Fruit fly (Drosophila melanogaster) whole organism, embryonic: ENCODE data around the gene PolD3.

Experiments used
- Abd-B ChIP-seq: fragments of 200-800 bp; sonication (Bioruptor generic); optimal IDR thresholded peaks from 2 replicates; lab custom pipeline; 2018; ENCODE audit warnings: missing biosample characterization, mild to moderate bottlenecking, missing genetic modification characterization, moderate library complexity
- Adf1 ChIP-seq: fragments of 200-800 bp; sonication (Bioruptor generic); IDR thresholded peaks from 2 replicates; pipeline ENCODE4 v1.3.6; 2022; ENCODE audit warnings: missing biosample characterization, missing genetic modification characterization
- Atf6 ChIP-seq: fragments of 200-800 bp; sonication (Bioruptor generic); IDR thresholded peaks from 2 replicates; pipeline ENCODE4 v1.3.6; 2022; ENCODE audit warnings: missing biosample characterization, missing genetic modification characterization
- B-H1 ChIP-seq: fragments of 200-800 bp; sonication (Bioruptor generic); IDR thresholded peaks from 3 replicates; pipeline ENCODE4 v1.3.6; 2022; ENCODE audit warnings: missing biosample characterization, missing genetic modification characterization
- Bteb2 ChIP-seq: fragments of 200-800 bp; sonication (Bioruptor generic); optimal IDR thresholded peaks from 2 replicates; lab custom pipeline; 2016; ENCODE audit warnings: missing biosample characterization, missing genetic modification characterization
- CG1024 ChIP-seq: fragments of 200-800 bp; sonication (Bioruptor generic); IDR thresholded peaks from 2 replicates; pipeline ENCODE4 v1.3.6; 2022; ENCODE audit warnings: missing biosample characterization, missing genetic modification characterization
- CG10321 ChIP-seq: fragments of 200-800 bp; sonication (Bioruptor generic); IDR thresholded peaks from 2 replicates; pipeline ENCODE4 v1.3.6; 2022; ENCODE audit warnings: missing biosample characterization, missing genetic modification characterization
- CG10462 ChIP-seq: fragments of 200-800 bp; sonication (Bioruptor generic); optimal IDR thresholded peaks from 2 replicates; lab custom pipeline; 2016; ENCODE audit warnings: missing biosample characterization, missing genetic modification characterization
- CG12299 ChIP-seq: fragments of 200-800 bp; sonication (Bioruptor generic); optimal IDR thresholded peaks from 2 replicates; lab custom pipeline; 2018; ENCODE audit warnings: missing biosample characterization, mild to moderate bottlenecking, missing genetic modification characterization
- CG13775 ChIP-seq: fragments of 200-800 bp; sonication (Bioruptor generic); optimal IDR thresholded peaks from 3 replicates; lab custom pipeline; 2017; ENCODE audit warnings: missing biosample characterization, mild to moderate bottlenecking, missing genetic modification characterization
- CG17912 ChIP-seq: fragments of 200-800 bp; sonication (Bioruptor generic); optimal IDR thresholded peaks from 2 replicates; lab custom pipeline; 2018; ENCODE audit warnings: missing biosample characterization, mild to moderate bottlenecking, missing genetic modification characterization
- CG18011 ChIP-seq: fragments of 200-800 bp; sonication (Bioruptor generic); optimal IDR thresholded peaks from 2 replicates; lab custom pipeline; 2017; ENCODE audit warnings: missing biosample characterization, missing genetic modification characterization, mild to moderate bottlenecking, moderate library complexity, missing genotype
- CG30020 ChIP-seq: fragments of 200-800 bp; optimal IDR thresholded peaks from 2 replicates; lab custom pipeline; 2019; ENCODE audit warnings: missing biosample characterization, mild to moderate bottlenecking, missing genetic modification characterization, moderate library complexity
- CG30403 ChIP-seq: fragments of 200-800 bp; sonication (Bioruptor generic); optimal IDR thresholded peaks from 3 replicates; lab custom pipeline; 2016; ENCODE audit warnings: missing biosample characterization, missing genetic modification characterization
- CG32767 ChIP-seq: fragments of 200-800 bp; sonication (Bioruptor generic); IDR thresholded peaks from 2 replicates; pipeline ENCODE4 v1.3.6; 2022; ENCODE audit warnings: missing biosample characterization, missing genetic modification characterization
- CG3838 ChIP-seq: fragments of 200-800 bp; sonication (Bioruptor generic); optimal IDR thresholded peaks from 3 replicates; lab custom pipeline; 2016; ENCODE audit warnings: missing biosample characterization, missing genetic modification characterization
- CG4282 ChIP-seq: fragments of 200-800 bp; sonication (Bioruptor generic); optimal IDR thresholded peaks from 2 replicates; lab custom pipeline; 2016; ENCODE audit warnings: missing biosample characterization, missing genetic modification characterization
- CG4424 ChIP-seq: fragments of 200-800 bp; sonication (Bioruptor generic); optimal IDR thresholded peaks from 3 replicates; lab custom pipeline; 2016; ENCODE audit warnings: missing biosample characterization, missing genetic modification characterization
- CG6689 ChIP-seq: fragments of 200-800 bp; sonication (Bioruptor generic); IDR thresholded peaks from 2 replicates; pipeline ENCODE4 v1.3.6; 2022; ENCODE audit warnings: missing biosample characterization, missing genetic modification characterization
- CG8359 ChIP-seq: fragments of 200-800 bp; sonication (Bioruptor generic); optimal IDR thresholded peaks from 2 replicates; lab custom pipeline; 2017; ENCODE audit warnings: missing biosample characterization, mild to moderate bottlenecking, missing genetic modification characterization, borderline replicate concordance
- CG9437 ChIP-seq: fragments of 200-800 bp; sonication (Bioruptor generic); optimal IDR thresholded peaks from 2 replicates; lab custom pipeline; 2018; ENCODE audit warnings: missing biosample characterization, mild to moderate bottlenecking, missing genetic modification characterization
- CG9727 ChIP-seq: fragments of 200-800 bp; sonication (Bioruptor generic); optimal IDR thresholded peaks from 3 replicates; lab custom pipeline; 2017; ENCODE audit warnings: missing biosample characterization, mild to moderate bottlenecking, missing genetic modification characterization
- Dad ChIP-seq: fragments of 200-800 bp; sonication (Bioruptor generic); optimal IDR thresholded peaks from 3 replicates; lab custom pipeline; 2016; ENCODE audit warnings: missing biosample characterization, missing genetic modification characterization
- Fer3 ChIP-seq: fragments of 200-800 bp; sonication (Bioruptor generic); optimal IDR thresholded peaks from 2 replicates; lab custom pipeline; 2018; ENCODE audit warnings: missing biosample characterization, mild to moderate bottlenecking, missing genetic modification characterization, moderate library complexity
- Gug ChIP-seq: fragments of 200-800 bp; sonication (Bioruptor generic); IDR thresholded peaks from 4 replicates; pipeline ENCODE4 v1.3.6; 2022; ENCODE audit warnings: missing biosample characterization, missing genetic modification characterization
- Hand ChIP-seq: fragments of 200-800 bp; sonication (Bioruptor generic); optimal IDR thresholded peaks from 2 replicates; lab custom pipeline; 2017; ENCODE audit warnings: mild to moderate bottlenecking, missing biosample characterization, missing genetic modification reagents, missing genetic modification characterization
- HmgZ ChIP-seq: fragments of 200-800 bp; sonication (Bioruptor generic); optimal IDR thresholded peaks from 2 replicates; lab custom pipeline; 2018; ENCODE audit warnings: missing biosample characterization, mild to moderate bottlenecking, missing genetic modification characterization
- Hr51 ChIP-seq, 2 experiments: fragments of 200-800 bp; sonication (Bioruptor generic); optimal IDR thresholded peaks; 2 replicates in 1 of 2; 3 replicates in 1 of 2; lab custom pipeline; 2016 to 2018; ENCODE audit warnings: missing biosample characterization in 2 of 2, missing genetic modification characterization in 2 of 2, mild to moderate bottlenecking in 1 of 2, moderate library complexity in 1 of 2
- Kr ChIP-seq: fragments of 200-800 bp; sonication (Bioruptor generic); optimal IDR thresholded peaks from 2 replicates; lab custom pipeline; 2017; ENCODE audit warnings: missing biosample characterization, mild to moderate bottlenecking, missing genetic modification characterization
- Lim3 ChIP-seq: fragments of 200-800 bp; sonication (Bioruptor generic); IDR thresholded peaks from 2 replicates; pipeline ENCODE4 v1.3.6; 2022; ENCODE audit warnings: missing biosample characterization, missing genetic modification characterization
- MBD-R2 ChIP-seq: fragments of 200-800 bp; sonication (Bioruptor generic); IDR thresholded peaks from 2 replicates; pipeline ENCODE4 v1.3.6; 2022; ENCODE audit warnings: missing biosample characterization, missing genetic modification characterization
- NFAT ChIP-seq: fragments of 200-800 bp; sonication (Bioruptor generic); IDR thresholded peaks from 2 replicates; pipeline ENCODE4 v1.3.6; 2022; ENCODE audit warnings: missing biosample characterization, missing genetic modification characterization
- NfI ChIP-seq: fragments of 200-800 bp; sonication (Bioruptor generic); optimal IDR thresholded peaks from 3 replicates; lab custom pipeline; 2018; ENCODE audit warnings: missing biosample characterization, mild to moderate bottlenecking, missing genetic modification characterization, moderate library complexity
- Optix ChIP-seq: fragments of 200-800 bp; sonication (Bioruptor generic); IDR thresholded peaks from 3 replicates; pipeline ENCODE4 v1.3.6; 2022; ENCODE audit warnings: missing biosample characterization, missing genetic modification characterization
- ap ChIP-seq: fragments of 200-800 bp; sonication (Bioruptor generic); IDR thresholded peaks from 2 replicates; pipeline ENCODE4 v1.3.6; 2022; ENCODE audit warnings: missing biosample characterization, missing genetic modification characterization
- ara ChIP-seq: fragments of 200-800 bp; sonication (Bioruptor generic); IDR thresholded peaks from 2 replicates; pipeline ENCODE4 v1.3.6; 2022; ENCODE audit warnings: missing biosample characterization, missing genetic modification characterization
- ash1 ChIP-seq: fragments of 200-800 bp; sonication (Bioruptor generic); optimal IDR thresholded peaks from 2 replicates; lab custom pipeline; 2018; ENCODE audit warnings: missing biosample characterization, mild to moderate bottlenecking, missing genetic modification characterization
- br ChIP-seq: fragments of >200 bp; optimal IDR thresholded peaks from 2 replicates; lab custom pipeline; 2017
- cg ChIP-seq: fragments of 200-800 bp; sonication (Bioruptor generic); optimal IDR thresholded peaks from 3 replicates; lab custom pipeline; 2019; ENCODE audit warnings: missing biosample characterization, mild to moderate bottlenecking, missing genetic modification characterization, moderate library complexity
- crol ChIP-seq: fragments of 200-800 bp; sonication (Bioruptor generic); IDR thresholded peaks from 2 replicates; pipeline ENCODE4 v1.3.6; 2022; ENCODE audit warnings: missing biosample characterization, missing genetic modification characterization
- dan ChIP-seq: fragments of 200-800 bp; sonication (Bioruptor generic); IDR thresholded peaks from 2 replicates; pipeline ENCODE4 v1.3.6; 2022; ENCODE audit warnings: missing biosample characterization, missing genetic modification characterization
- en ChIP-seq: fragments of 200-800 bp; sonication (Bioruptor generic); optimal IDR thresholded peaks from 2 replicates; lab custom pipeline; 2016; ENCODE audit warnings: missing biosample characterization, missing genetic modification characterization
- gsb-n ChIP-seq: fragments of 200-800 bp; sonication (Bioruptor generic); optimal IDR thresholded peaks from 3 replicates; lab custom pipeline; 2018; ENCODE audit warnings: missing biosample characterization, mild to moderate bottlenecking, missing genetic modification characterization
- her ChIP-seq: fragments of 200-800 bp; sonication (Bioruptor generic); optimal IDR thresholded peaks from 2 replicates; lab custom pipeline; 2016; ENCODE audit warnings: missing biosample characterization, missing genetic modification characterization
- jigr1 ChIP-seq: fragments of 200-800 bp; sonication (Bioruptor generic); IDR thresholded peaks from 3 replicates; pipeline ENCODE4 v1.3.6; 2022; ENCODE audit warnings: missing biosample characterization, missing genetic modification characterization
- klu ChIP-seq: fragments of 200-800 bp; sonication (Bioruptor generic); IDR thresholded peaks from 2 replicates; pipeline ENCODE4 v1.3.6; 2022; ENCODE audit warnings: missing biosample characterization, missing genetic modification characterization
- odd ChIP-seq: fragments of 200-800 bp; sonication (Bioruptor generic); optimal IDR thresholded peaks from 2 replicates; lab custom pipeline; 2017; ENCODE audit warnings: missing biosample characterization, mild to moderate bottlenecking, missing genetic modification characterization
- pb ChIP-seq: fragments of 200-800 bp; sonication (Bioruptor generic); optimal IDR thresholded peaks from 3 replicates; lab custom pipeline; 2016; ENCODE audit warnings: missing biosample characterization, missing genetic modification characterization
- tap ChIP-seq: fragments of 200-800 bp; optimal IDR thresholded peaks from 3 replicates; lab custom pipeline; 2019; ENCODE audit warnings: missing biosample characterization, mild to moderate bottlenecking, missing genetic modification characterization, moderate library complexity
- zf30C ChIP-seq: fragments of 200-800 bp; sonication (Bioruptor generic); optimal IDR thresholded peaks from 3 replicates; lab custom pipeline; 2018; ENCODE audit warnings: missing biosample characterization, mild to moderate bottlenecking, missing genetic modification characterization

PolD3 gene

dm6 chr2L:15248163-15249005, 7.7 kb downstream of the PolD3 start, which contains the start of gene dao (continued):
- TF ChIP-seq zf30C (GFP tag; lab: Kevin White, UChicago) (no peak), CG4282 (no peak), CG6689 (GFP tag; lab: Robert Waterston, UW) (0 out of 2 replicates have a peak, but pooled peaks have one; percentile 34), CG12299 (tag; lab: Kevin White, UChicago) (peak; percentile 11), Lim3 (GFP tag; lab: Robert Waterston, UW) (no peak), CG32767 (GFP tag; lab: Robert Waterston, UW) (no peak), Hr51 (GFP tag; optimal IDR thresholded peaks at IDR 0.05; lab: Kevin White, UChicago) (peak; percentile 14 to 31), NfI (GFP tag; lab: Kevin White, UChicago) (peak; percentile 15), CG8359 (GFP tag; lab: Kevin White, UChicago) (no peak), NFAT (GFP tag; lab: Robert Waterston, UW) (peak; percentile 40; the same call in 1 of the 2 replicates), CG9727 (GFP tag; lab: Kevin White, UChicago) (peak; percentile 63), cg (no peak), crol (GFP tag; lab: Robert Waterston, UW) (no peak), CG17912 (GFP tag; lab: Kevin White, UChicago) (no peak), Dad (GFP tag; lab: Kevin White, UChicago) (no peak), MBD-R2 (GFP tag; lab: Robert Waterston, UW) (peak; percentile 71), Abd-B (peak; percentile 45), CG10462 (GFP tag; lab: Kevin White, UChicago) (peak; percentile 58), ash1 (no peak), ara (GFP tag; lab: Robert Waterston, UW) (no peak), jigr1 (GFP tag; lab: Robert Waterston, UW) (no peak), CG9437 (peak; percentile 10), CG1024 (GFP tag; lab: Robert Waterston, UW) (no peak), CG4424 (GFP tag; lab: Kevin White, UChicago) (peak; percentile 49), Gug (peak; percentile 77; the same call in 3 of the 4 replicates), HmgZ (no peak), pb (GFP tag; lab: Kevin White, UChicago) (no peak), en (GFP tag; lab: Kevin White, UChicago) (no peak), ap (no peak), Fer3 (tag; lab: Kevin White, UChicago) (peak; percentile 10), Adf1 (GFP tag; lab: Robert Waterston, UW) (no peak), Optix (GFP tag; lab: Robert Waterston, UW) (no peak), B-H1 (GFP tag; lab: Robert Waterston, UW) (no peak), CG10321 (no peak), gsb-n (no peak), Kr (no peak), CG3838 (no peak), Atf6 (GFP tag; lab: Robert Waterston, UW) (0 out of 2 replicates have a peak, but pooled peaks have one; percentile 11), CG30403 (peak; percentile 77), CG18011 (GFP tag; lab: Kevin White, UChicago) (no peak), Hand (GFP tag; lab: Kevin White, UChicago) (no peak), br (no peak), Bteb2 (no peak), odd (GFP tag; lab: Kevin White, UChicago) (no peak), her (GFP tag; lab: Kevin White, UChicago) (no peak), CG30020 (tag; lab: Kevin White, UChicago) (peak; percentile 24), CG13775 (GFP tag; lab: Kevin White, UChicago) (peak; percentile 63), tap (no peak), dan (GFP tag; lab: Robert Waterston, UW) (no peak), klu (GFP tag; lab: Robert Waterston, UW) (0 out of 2 replicates have a peak, but pooled peaks have one; percentile 40)
